Fruit fly (Drosophila melanogaster): ENCODE results near the gene eIF2alpha.

- TF ChIP-seq CG8478 (optimal IDR thresholded peaks at IDR 0.05) = no peak
- no peak for TF ChIP-seq psq (optimal IDR thresholded peaks at IDR 0.05)
- TF ChIP-seq Dll (optimal IDR thresholded peaks at IDR 0.05) = no peak
- no peak for TF ChIP-seq pan (optimal IDR thresholded peaks at IDR 0.05)
- TF ChIP-seq EcR (GFP tag; optimal IDR thresholded peaks at IDR 0.05) = no peak
Observed at dm6 chrX:16446769-16447168, at the start of gene eIF2alpha.
